Worm (Caenorhabditis elegans) whole organism, L1 larva: Measurements from ENCODE around the gene Y44A6D.3.

Experiments used
- aha-1 ChIP-seq: fragments of 150-350 bp; optimal IDR thresholded peaks from 2 replicates; lab custom pipeline; 2014; ENCODE audit warnings: missing biosample characterization, missing genetic modification characterization
- aly-2 ChIP-seq: fragments of 150-350 bp; optimal IDR thresholded peaks from 2 replicates; lab custom pipeline; 2014; ENCODE audit warnings: missing biosample characterization, missing genetic modification characterization
- elt-3 ChIP-seq, 6 experiments: fragments of 150-350 bp in 1 of 6; sonication (generic microtip); optimal IDR thresholded peaks; 2 replicates each; lab custom pipeline; 2017 to 2018; ENCODE audit warnings: missing biosample characterization in 6 of 6, missing genetic modification characterization in 6 of 6, inconsistent platforms in 1 of 6
- fos-1 ChIP-seq: fragments of 150-350 bp; optimal IDR thresholded peaks from 2 replicates; lab custom pipeline; 2014; ENCODE audit warnings: missing biosample characterization, missing genetic modification characterization
- lin-39 ChIP-seq: fragments of 150-350 bp; optimal IDR thresholded peaks from 2 replicates; lab custom pipeline; 2014; ENCODE audit warnings: missing biosample characterization, missing genetic modification reagents, missing genetic modification characterization
- lir-3 ChIP-seq: sonication (generic microtip); optimal IDR thresholded peaks from 2 replicates; lab custom pipeline; 2016; ENCODE audit warnings: mild to moderate bottlenecking, missing genetic modification characterization, moderate library complexity, missing compliant biosample characterization; ENCODE audit not compliant: poor library complexity
- mdl-1 ChIP-seq, 2 experiments: fragments of 150-350 bp; optimal IDR thresholded peaks; 2 replicates each; lab custom pipeline; 2014 to 2017; ENCODE audit warnings: missing biosample characterization in 2 of 2, missing genetic modification characterization in 2 of 2, inconsistent platforms in 1 of 2
- nhr-90 ChIP-seq: sonication (generic microtip); optimal IDR thresholded peaks from 2 replicates; lab custom pipeline; 2016; ENCODE audit warnings: mild to moderate bottlenecking, missing genetic modification characterization, missing compliant biosample characterization; ENCODE audit not compliant: poor library complexity
- pqm-1 ChIP-seq: sonication (generic microtip); optimal IDR thresholded peaks from 3 replicates; lab custom pipeline; 2017; ENCODE audit warnings: missing biosample characterization, missing genetic modification characterization
- skn-1 ChIP-seq: fragments of 150-350 bp; optimal IDR thresholded peaks from 2 replicates; lab custom pipeline; 2014; ENCODE audit warnings: missing biosample characterization, missing genetic modification characterization
- ztf-4 ChIP-seq: fragments of 150-350 bp; optimal IDR thresholded peaks from 2 replicates; lab custom pipeline; 2014; ENCODE audit warnings: missing biosample characterization, missing genetic modification characterization

DNA sequence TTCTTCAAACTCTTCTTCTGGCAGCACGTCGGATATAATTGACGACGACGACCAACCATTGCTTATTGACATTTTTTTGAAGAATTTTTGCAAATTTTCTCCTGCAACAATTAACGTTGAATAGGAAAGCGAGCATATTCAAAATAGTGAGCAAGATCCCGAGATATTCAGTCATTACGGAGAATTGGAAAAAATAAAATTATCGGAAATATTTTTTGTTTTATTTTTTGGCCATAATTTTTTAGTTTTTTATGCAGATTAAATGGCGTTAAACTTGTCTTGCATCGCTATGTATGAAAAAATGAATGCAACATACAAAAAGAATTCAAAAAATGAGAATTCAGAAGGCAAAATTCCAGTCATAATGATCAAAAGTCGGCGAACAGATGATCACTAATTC is 22.2 kb downstream of the Y44A6D.3 start, which contains the start of gene elp-1:
- TF ChIP-seq pqm-1 (tag; lab: Kevin White, UChicago) (no peak), nhr-90 (tag; lab: Kevin White, UChicago) (no peak), aly-2 (no peak), aha-1 (no peak), elt-3 (tag; optimal IDR thresholded peaks at IDR 0.05; lab: Kevin White, UChicago) (no peak), lin-39 (tag; lab: Kevin White, UChicago) (no peak), mdl-1 (tag; optimal IDR thresholded peaks at IDR 0.05; lab: Kevin White, UChicago) (no peak), fos-1 (tag; lab: Kevin White, UChicago) (no peak), lir-3 (tag; lab: Kevin White, UChicago) (no peak), skn-1 (tag; lab: Kevin White, UChicago) (no peak), ztf-4 (tag; lab: Kevin White, UChicago) (no peak)
